Fruit fly (Drosophila melanogaster): ENCODE data around the gene CG1468.

DNA sequence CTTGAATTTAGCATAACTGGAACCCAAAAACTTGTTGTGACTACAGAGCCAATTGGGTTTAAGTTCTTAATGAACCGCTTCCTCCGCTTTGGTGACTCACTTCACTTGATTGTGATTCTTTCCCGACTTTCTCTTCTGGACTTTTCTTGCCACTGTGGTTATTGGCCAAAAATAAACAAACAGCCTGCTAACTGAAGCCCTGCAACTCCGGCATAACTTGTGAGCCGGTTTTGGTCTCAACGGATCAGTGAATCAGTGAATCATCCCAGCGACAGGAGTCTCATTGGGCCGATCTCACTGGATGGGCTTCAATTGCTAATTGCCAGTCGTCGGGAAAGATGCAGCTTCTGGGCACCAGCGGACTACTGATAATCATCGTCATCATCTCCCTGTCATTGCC, 4.7 kb downstream of the CG1468 start:
- TF ChIP-seq dsf (GFP tag; optimal IDR thresholded peaks at IDR 0.05; ENCODE audit: borderline replicate concordance) (no peak), h (GFP tag; optimal IDR thresholded peaks at IDR 0.05) (no peak), lola (GFP tag; optimal IDR thresholded peaks at IDR 0.05) (no peak), HLH106 (tag; optimal IDR thresholded peaks at IDR 0.05) (no peak), psq (GFP tag; optimal IDR thresholded peaks at IDR 0.05) (no peak), pan (optimal IDR thresholded peaks at IDR 0.05) (no peak), CG32264 (GFP tag; optimal IDR thresholded peaks at IDR 0.05) (no peak), dl (GFP tag; optimal IDR thresholded peaks at IDR 0.05; ENCODE audit: insufficient read depth in 1 of 2, partially characterized antibody in 2 of 2) (no peak), jim (GFP tag; optimal IDR thresholded peaks at IDR 0.05) (no peak)

Data from whole organism, wandering third instar larva.